Worm (Caenorhabditis elegans) whole organism, early embryonic: ENCODE results near the gene txt-13.

Source experiments
- B0310.2 ChIP-seq: sonication (generic microtip); optimal IDR thresholded peaks from 2 replicates; lab custom pipeline; 2016; ENCODE audit warnings: mild to moderate bottlenecking, missing genetic modification characterization, missing compliant biosample characterization
- F13C5.2 ChIP-seq: sonication (generic microtip); optimal IDR thresholded peaks from 2 replicates; lab custom pipeline; 2017; ENCODE audit warnings: mild to moderate bottlenecking, missing genetic modification characterization, inconsistent platforms, missing compliant biosample characterization
- aly-1 ChIP-seq: sonication (generic microtip); optimal IDR thresholded peaks from 2 replicates; lab custom pipeline; 2016; ENCODE audit warnings: missing genetic modification characterization, missing compliant biosample characterization
- ama-1 ChIP-seq: fragments of 150-350 bp; optimal IDR thresholded peaks from 2 replicates; lab custom pipeline; 2014
- ceh-13 ChIP-seq: fragments of 200-800 bp; sonication (Bioruptor generic); optimal IDR thresholded peaks from 2 replicates; lab custom pipeline; 2018; ENCODE audit warnings: mild to moderate bottlenecking, missing genetic modification characterization, missing compliant biosample characterization
- ceh-36 ChIP-seq: sonication (generic microtip); optimal IDR thresholded peaks from 2 replicates; lab custom pipeline; 2016; ENCODE audit warnings: missing genetic modification characterization, inconsistent platforms, missing compliant biosample characterization
- ets-7 ChIP-seq: sonication (generic microtip); optimal IDR thresholded peaks from 2 replicates; lab custom pipeline; 2016; ENCODE audit warnings: missing genotype, missing genetic modification characterization, missing compliant biosample characterization
- flt-1 ChIP-seq: fragments of 200-800 bp; sonication (Bioruptor generic); IDR thresholded peaks from 2 replicates; pipeline ENCODE4 v1.3.6; 2022; ENCODE audit warnings: missing genetic modification characterization, missing compliant biosample characterization
- hmbx-1 ChIP-seq: sonication (generic microtip); optimal IDR thresholded peaks from 2 replicates; lab custom pipeline; 2016; ENCODE audit warnings: mild to moderate bottlenecking, missing genetic modification characterization, missing compliant biosample characterization
- hmg-4 ChIP-seq: fragments of 200-800 bp; sonication (Bioruptor generic); optimal IDR thresholded peaks from 2 replicates; lab custom pipeline; 2018; ENCODE audit warnings: mild to moderate bottlenecking, missing genetic modification characterization, missing compliant biosample characterization
- hnd-1 ChIP-seq: sonication (generic microtip); optimal IDR thresholded peaks from 2 replicates; lab custom pipeline; 2016; ENCODE audit warnings: missing genetic modification characterization, missing compliant biosample characterization
- pes-1 ChIP-seq: fragments of 200-800 bp; sonication (Bioruptor generic); IDR thresholded peaks from 2 replicates; pipeline ENCODE4 v1.3.6; 2022; ENCODE audit warnings: missing genetic modification reagents, missing genetic modification characterization, missing compliant biosample characterization
- scrt-1 ChIP-seq: fragments of 200-800 bp; sonication (Bioruptor generic); IDR thresholded peaks from 2 replicates; pipeline ENCODE4 v1.3.6; 2022; ENCODE audit warnings: missing genetic modification characterization, missing compliant biosample characterization
- sea-1 ChIP-seq: fragments of 200-800 bp; sonication (Bioruptor generic); conservative IDR thresholded peaks from 2 replicates; pipeline ENCODE4 v1.3.6; 2022; ENCODE audit warnings: missing genetic modification characterization, missing compliant biosample characterization
- tbx-11 ChIP-seq: fragments of 200-800 bp; sonication (Bioruptor generic); IDR thresholded peaks from 2 replicates; pipeline ENCODE4 v1.3.6; 2022; ENCODE audit warnings: missing genetic modification characterization, missing compliant biosample characterization
- tbx-37 ChIP-seq: fragments of 200-800 bp; sonication (Bioruptor generic); conservative IDR thresholded peaks from 2 replicates; pipeline ENCODE4 v1.3.6; 2022; ENCODE audit warnings: missing genetic modification reagents, missing genetic modification characterization, missing compliant biosample characterization
- tra-4 ChIP-seq: sonication (generic microtip); optimal IDR thresholded peaks from 2 replicates; lab custom pipeline; 2017; ENCODE audit warnings: missing genetic modification characterization, missing compliant biosample characterization

txt-13 gene

DNA sequence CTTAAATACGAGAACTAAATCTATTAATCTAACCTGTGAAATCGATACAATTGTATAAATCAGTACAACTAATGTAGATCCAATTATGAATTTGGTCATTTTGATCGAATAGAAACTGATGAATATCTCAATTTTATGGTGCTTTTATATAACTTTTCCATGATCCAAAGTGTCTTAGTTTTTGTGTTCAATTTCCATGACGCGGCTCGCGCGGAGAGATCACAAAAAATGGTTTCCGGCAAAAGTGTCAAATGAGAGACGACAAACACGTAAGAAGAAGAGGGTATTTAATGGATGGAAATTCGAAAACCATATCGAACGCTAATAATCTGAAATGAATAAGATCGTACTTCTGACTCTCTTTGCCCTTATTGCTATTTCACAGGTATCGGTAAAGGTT is 5.8 kb upstream of the txt-13 start, which contains the start of the genes C06A1.6 and C06A1.7:
C06A1.6 (minus strand) TSS at position 101 of the 400 bp plus-strand sequence.
C06A1.7 (plus strand) TSS at position 314 of the 400 bp plus-strand sequence.
- TF ChIP-seq ceh-13 (GFP tag; lab: Kevin White, UChicago): no peak
- no peak for TF ChIP-seq hmg-4 (GFP tag; lab: Kevin White, UChicago)
- TF ChIP-seq flt-1 (GFP tag; lab: Robert Waterston, UW): no peak
- TF ChIP-seq B0310.2 (tag; lab: Kevin White, UChicago): no peak
- TF ChIP-seq scrt-1 (GFP tag; lab: Robert Waterston, UW): no peak
- TF ChIP-seq tbx-11 (GFP tag; lab: Robert Waterston, UW): no peak
- no peak for TF ChIP-seq sea-1 (GFP tag; lab: Robert Waterston, UW)
- no peak for TF ChIP-seq ceh-36 (tag; lab: Kevin White, UChicago)

DNA sequence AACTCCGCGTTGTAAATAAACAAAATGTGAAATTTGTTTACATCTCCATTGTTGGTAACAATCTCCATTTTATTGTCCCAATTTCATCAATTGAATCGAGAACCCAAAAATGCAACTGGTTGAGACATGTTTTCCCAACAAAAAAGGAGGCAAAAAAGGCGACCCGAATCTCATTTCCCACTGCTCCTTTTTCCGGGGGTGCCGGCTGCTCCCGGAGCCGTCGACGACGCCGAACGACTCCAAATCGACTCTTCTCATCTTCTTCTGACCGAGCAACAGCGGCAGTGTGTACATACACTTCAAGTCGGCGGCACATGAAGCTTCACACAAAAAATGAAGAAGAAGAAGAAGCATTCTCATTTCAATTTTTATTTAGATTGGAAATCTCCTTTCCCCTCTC is 3.9 kb upstream of the txt-13 start:
- TF ChIP-seq sea-1 (GFP tag; lab: Robert Waterston, UW) (no peak), flt-1 (GFP tag; lab: Robert Waterston, UW) (no peak), hmbx-1 (tag; lab: Kevin White, UChicago) (no peak), B0310.2 (tag; lab: Kevin White, UChicago) (no peak), tra-4 (no peak), ama-1 (lab: Kevin White, UChicago) (no peak), aly-1 (no peak), hnd-1 (tag; lab: Kevin White, UChicago) (no peak), ceh-36 (tag; lab: Kevin White, UChicago) (no peak), tbx-37 (GFP tag; lab: Robert Waterston, UW) (no peak), scrt-1 (GFP tag; lab: Robert Waterston, UW) (no peak), pes-1 (GFP tag; lab: Robert Waterston, UW) (no peak), ceh-13 (GFP tag; lab: Kevin White, UChicago) (no peak), ets-7 (tag; lab: Kevin White, UChicago) (no peak), tbx-11 (GFP tag; lab: Robert Waterston, UW) (no peak), hmg-4 (GFP tag; lab: Kevin White, UChicago) (no peak), F13C5.2 (no peak)

DNA sequence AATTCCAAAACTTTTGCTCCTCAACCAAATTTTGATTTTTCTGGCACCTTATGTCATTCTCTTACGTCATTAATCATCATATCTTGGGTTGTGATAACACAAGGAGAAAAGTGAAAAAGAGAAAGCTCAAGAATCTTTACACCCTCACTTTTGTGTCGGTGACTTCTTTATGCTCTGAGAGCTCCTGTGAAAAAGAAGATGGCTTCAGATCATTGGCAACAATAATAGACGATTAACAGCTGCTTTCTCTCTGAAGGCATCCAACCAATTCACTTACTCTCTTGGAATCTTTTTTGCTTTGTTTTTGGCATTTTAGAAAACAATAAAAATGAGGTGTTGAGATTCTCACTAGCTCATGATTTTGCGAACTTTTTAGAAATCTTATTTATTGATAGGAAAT is 904 bp upstream of the txt-13 start:
- no peak for TF ChIP-seq sea-1 (GFP tag; lab: Robert Waterston, UW)
- TF ChIP-seq hmbx-1 (tag; lab: Kevin White, UChicago): no peak
- TF ChIP-seq ama-1 (lab: Kevin White, UChicago): no peak
- no peak for TF ChIP-seq ets-7 (tag; lab: Kevin White, UChicago)
- TF ChIP-seq hnd-1 (tag; lab: Kevin White, UChicago): no peak
- no peak for TF ChIP-seq pes-1 (GFP tag; lab: Robert Waterston, UW)
- no peak for TF ChIP-seq ceh-36 (tag; lab: Kevin White, UChicago)
- no peak for TF ChIP-seq tra-4
- TF ChIP-seq tbx-37 (GFP tag; lab: Robert Waterston, UW): no peak
- TF ChIP-seq flt-1 (GFP tag; lab: Robert Waterston, UW): no peak
- no peak for TF ChIP-seq aly-1
- no peak for TF ChIP-seq tbx-11 (GFP tag; lab: Robert Waterston, UW)

DNA sequence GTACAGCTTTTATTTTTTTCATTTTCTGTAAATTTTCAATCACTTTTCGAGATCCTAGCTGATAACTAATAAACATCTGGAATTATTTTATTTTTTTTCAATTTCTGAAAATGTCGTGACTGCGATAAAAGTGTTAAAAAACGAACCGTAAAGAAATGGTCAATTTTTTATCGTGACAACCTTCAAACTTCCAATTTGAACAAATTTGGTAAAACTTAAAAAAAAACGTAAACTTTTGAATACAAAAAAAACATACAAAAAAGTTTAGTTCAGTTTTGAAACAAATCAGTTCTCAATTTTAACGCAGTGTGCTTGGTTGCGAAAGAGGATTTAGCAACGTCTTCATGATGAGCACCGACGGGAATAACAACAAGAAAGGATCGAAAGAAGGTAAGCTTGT is 1.6 kb downstream of the txt-13 start, which contains the start of gene C06A1.3:
C06A1.3 (plus strand) TSS at position 301 of the 400 bp plus-strand sequence.
- TF ChIP-seq B0310.2 (tag; lab: Kevin White, UChicago): no peak
- no peak for TF ChIP-seq ama-1 (lab: Kevin White, UChicago)
- TF ChIP-seq scrt-1 (GFP tag; lab: Robert Waterston, UW): no peak
- TF ChIP-seq tra-4: no peak
- TF ChIP-seq tbx-37 (GFP tag; lab: Robert Waterston, UW): no peak
- no peak for TF ChIP-seq hnd-1 (tag; lab: Kevin White, UChicago)
- TF ChIP-seq ceh-13 (GFP tag; lab: Kevin White, UChicago): no peak
- no peak for TF ChIP-seq tbx-11 (GFP tag; lab: Robert Waterston, UW)
- TF ChIP-seq hmbx-1 (tag; lab: Kevin White, UChicago): no peak
- TF ChIP-seq flt-1 (GFP tag; lab: Robert Waterston, UW): no peak
- TF ChIP-seq aly-1: no peak
- TF ChIP-seq F13C5.2: no peak
- no peak for TF ChIP-seq pes-1 (GFP tag; lab: Robert Waterston, UW)
- no peak for TF ChIP-seq hmg-4 (GFP tag; lab: Kevin White, UChicago)
- TF ChIP-seq ceh-36 (tag; lab: Kevin White, UChicago): no peak
- TF ChIP-seq ets-7 (tag; lab: Kevin White, UChicago): no peak

DNA sequence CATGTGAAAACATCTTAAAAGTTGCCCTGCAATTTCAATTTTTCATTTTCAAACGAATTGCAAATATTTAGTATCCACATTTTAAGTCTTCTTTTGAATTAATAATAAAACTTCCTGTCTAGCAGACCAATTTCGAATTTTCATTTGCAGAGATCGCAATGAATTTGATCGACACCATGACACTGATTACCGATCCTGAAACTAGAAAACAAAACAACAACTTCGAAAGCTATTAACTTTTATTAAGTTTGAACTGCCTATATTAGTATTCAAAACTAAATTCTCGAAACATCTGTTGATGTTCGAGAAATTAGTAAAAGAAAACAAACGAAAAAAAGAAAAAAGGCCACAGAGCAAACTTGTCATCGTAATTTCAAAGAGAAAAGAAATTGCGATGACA is 3.8 kb downstream of the txt-13 start:
- TF ChIP-seq hnd-1 (tag; lab: Kevin White, UChicago) (no peak), ama-1 (lab: Kevin White, UChicago) (no peak), ceh-36 (tag; lab: Kevin White, UChicago) (no peak), pes-1 (GFP tag; lab: Robert Waterston, UW) (no peak), B0310.2 (tag; lab: Kevin White, UChicago) (no peak), hmg-4 (GFP tag; lab: Kevin White, UChicago) (no peak), hmbx-1 (tag; lab: Kevin White, UChicago) (no peak), scrt-1 (GFP tag; lab: Robert Waterston, UW) (no peak)

DNA sequence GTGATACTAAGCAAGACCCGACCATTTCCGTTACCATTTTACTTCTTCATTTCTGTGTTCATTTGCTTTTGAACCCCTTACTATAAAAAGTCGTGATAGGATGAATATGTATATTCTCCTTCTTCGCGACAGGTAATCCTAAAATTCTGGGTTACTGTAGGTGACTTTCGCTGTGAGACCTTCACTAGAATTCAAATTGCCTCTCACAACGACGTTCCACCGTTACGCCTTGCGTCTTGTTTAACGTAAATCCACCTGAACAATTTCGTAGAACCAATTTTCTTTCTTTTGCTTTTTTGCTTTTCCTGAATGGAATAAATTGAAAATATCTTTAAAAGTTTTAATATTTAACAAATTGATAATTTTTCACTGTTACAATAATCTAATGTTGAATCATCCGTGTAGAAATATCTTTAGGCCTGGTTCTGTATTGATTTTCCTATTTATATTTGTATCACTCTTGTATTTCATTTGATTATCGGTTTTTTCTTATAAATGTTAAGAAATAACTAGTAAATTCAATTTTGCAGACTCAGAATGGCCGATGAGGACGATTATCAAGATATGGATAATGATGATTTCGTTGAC is 8.5 kb downstream of the txt-13 start, which contains the start of gene rpb-6:
rpb-6 (plus strand) TSS at position 538 of the 588 bp plus-strand sequence.
- TF ChIP-seq hmbx-1 (tag; lab: Kevin White, UChicago): no peak
- no peak for TF ChIP-seq hmg-4 (GFP tag; lab: Kevin White, UChicago)
- no peak for TF ChIP-seq scrt-1 (GFP tag; lab: Robert Waterston, UW)
- TF ChIP-seq tbx-11 (GFP tag; lab: Robert Waterston, UW): no peak

DNA sequence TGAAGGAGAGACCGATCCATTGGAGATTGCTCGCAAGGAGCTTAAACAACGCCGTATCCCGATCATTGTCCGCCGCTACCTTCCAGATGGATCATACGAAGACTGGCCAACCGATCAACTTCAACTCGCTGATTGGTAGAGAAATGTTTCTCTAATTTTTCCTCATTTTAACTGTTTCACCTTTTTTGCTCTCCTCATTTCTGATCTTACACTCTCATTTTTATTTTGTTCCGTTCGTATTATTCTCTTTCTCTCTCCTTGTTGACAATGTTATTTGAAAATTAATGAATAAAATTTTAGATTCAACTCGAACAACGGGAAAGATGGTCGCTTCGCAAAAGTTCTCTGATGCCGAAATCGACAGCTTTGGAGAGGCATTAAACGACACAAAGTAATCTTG is 9.3 kb downstream of the txt-13 start, which contains the start of gene dohh-1:
dohh-1 (plus strand) TSS at position 301 of the 400 bp plus-strand sequence.
- TF ChIP-seq hmbx-1 (tag; lab: Kevin White, UChicago): no peak
- TF ChIP-seq aly-1: no peak
- TF ChIP-seq ets-7 (tag; lab: Kevin White, UChicago): no peak
- no peak for TF ChIP-seq pes-1 (GFP tag; lab: Robert Waterston, UW)
- TF ChIP-seq ceh-13 (GFP tag; lab: Kevin White, UChicago): no peak
- no peak for TF ChIP-seq flt-1 (GFP tag; lab: Robert Waterston, UW)
- TF ChIP-seq tra-4: no peak
- TF ChIP-seq F13C5.2: no peak
